Worm (Caenorhabditis elegans) whole organism, L1 larva: Measurements from ENCODE around the gene pod-1.

Experiments used
- C16A3.4 ChIP-seq: fragments of 150-350 bp; optimal IDR thresholded peaks from 2 replicates; lab custom pipeline; 2014; ENCODE audit warnings: missing biosample characterization, missing genetic modification characterization
- C34B4.2 ChIP-seq: sonication (generic microtip); optimal IDR thresholded peaks from 2 replicates; lab custom pipeline; 2017; ENCODE audit warnings: mild to moderate bottlenecking, missing genetic modification characterization, missing compliant biosample characterization
- F16B12.6 ChIP-seq: fragments of 150-350 bp; optimal IDR thresholded peaks from 2 replicates; lab custom pipeline; 2014; ENCODE audit warnings: missing biosample characterization, missing genetic modification characterization
- Y116A8C.19 ChIP-seq: sonication (generic microtip); optimal IDR thresholded peaks from 2 replicates; lab custom pipeline; 2016; ENCODE audit warnings: missing compliant biosample characterization, missing genetic modification characterization, borderline replicate concordance
- aha-1 ChIP-seq: fragments of 150-350 bp; optimal IDR thresholded peaks from 2 replicates; lab custom pipeline; 2014; ENCODE audit warnings: missing biosample characterization, missing genetic modification characterization
- alr-1 ChIP-seq: fragments of 200-800 bp; sonication (Bioruptor generic); optimal IDR thresholded peaks from 2 replicates; lab custom pipeline; 2018; ENCODE audit warnings: borderline replicate concordance, mild to moderate bottlenecking, missing genetic modification characterization, missing compliant biosample characterization
- aly-2 ChIP-seq: fragments of 150-350 bp; optimal IDR thresholded peaks from 2 replicates; lab custom pipeline; 2014; ENCODE audit warnings: missing biosample characterization, missing genetic modification characterization
- ama-1 ChIP-seq: fragments of 150-350 bp; optimal IDR thresholded peaks from 2 replicates; lab custom pipeline; 2014
- blmp-1 ChIP-seq: fragments of 150-350 bp; optimal IDR thresholded peaks from 2 replicates; lab custom pipeline; 2014; ENCODE audit warnings: missing biosample characterization, missing genetic modification characterization
- ceh-63 ChIP-seq: fragments of 200-800 bp; sonication (Bioruptor generic); optimal IDR thresholded peaks from 2 replicates; lab custom pipeline; 2018; ENCODE audit warnings: mild to moderate bottlenecking, missing genetic modification characterization, missing compliant biosample characterization
- ceh-90 ChIP-seq: sonication (generic microtip); optimal IDR thresholded peaks from 2 replicates; lab custom pipeline; 2016; ENCODE audit warnings: missing genetic modification characterization, missing compliant biosample characterization
- dpl-1 ChIP-seq, 3 experiments: fragments of 150-350 bp in 2 of 3; sonication (generic microtip) in 1 of 3; optimal IDR thresholded peaks; 2 replicates each; lab custom pipeline; 2014 to 2017; ENCODE audit warnings: missing biosample characterization in 3 of 3, missing genetic modification characterization in 3 of 3, missing genetic modification reagents in 3 of 3
- efl-1 ChIP-seq, 4 experiments: fragments of 150-350 bp; optimal IDR thresholded peaks in 3 of 4; peaks in 1 of 4; 1 replicate in 1 of 4; 2 replicates in 3 of 4; lab custom pipeline; 2014; ENCODE audit warnings: missing biosample characterization in 2 of 4, missing genetic modification characterization in 2 of 4, missing genetic modification reagents in 2 of 4
- egl-13 ChIP-seq: sonication (generic microtip); optimal IDR thresholded peaks from 2 replicates; lab custom pipeline; 2016; ENCODE audit warnings: missing genotype, missing genetic modification reagents, missing genetic modification characterization, missing compliant biosample characterization
- elt-2 ChIP-seq: sonication (generic microtip); optimal IDR thresholded peaks from 2 replicates; lab custom pipeline; 2016; ENCODE audit warnings: missing genetic modification characterization, mild to moderate bottlenecking, inconsistent platforms, missing compliant biosample characterization, missing genetic modification reagents
- elt-3 ChIP-seq, 6 experiments: fragments of 150-350 bp in 1 of 6; sonication (generic microtip); optimal IDR thresholded peaks; 2 replicates each; lab custom pipeline; 2017 to 2018; ENCODE audit warnings: missing biosample characterization in 6 of 6, missing genetic modification characterization in 6 of 6, inconsistent platforms in 1 of 6
- fkh-10 ChIP-seq: sonication (generic microtip); optimal IDR thresholded peaks from 2 replicates; lab custom pipeline; 2017; ENCODE audit warnings: missing biosample characterization, missing genetic modification reagents, missing genetic modification characterization
- fkh-4 ChIP-seq: sonication (generic microtip); optimal IDR thresholded peaks from 2 replicates; lab custom pipeline; 2016; ENCODE audit warnings: missing compliant biosample characterization, missing genetic modification characterization, borderline replicate concordance
- fkh-8 ChIP-seq: sonication (generic microtip); optimal IDR thresholded peaks from 2 replicates; lab custom pipeline; 2016; ENCODE audit warnings: mild to moderate bottlenecking, missing genetic modification characterization, missing compliant biosample characterization
- fos-1 ChIP-seq: fragments of 150-350 bp; optimal IDR thresholded peaks from 2 replicates; lab custom pipeline; 2014; ENCODE audit warnings: missing biosample characterization, missing genetic modification characterization
- grh-1 ChIP-seq: fragments of 200-800 bp; sonication (Bioruptor generic); IDR thresholded peaks from 2 replicates; pipeline ENCODE4 v1.3.6; 2022; ENCODE audit warnings: missing genetic modification reagents, missing genetic modification characterization, missing compliant biosample characterization
- hlh-4 ChIP-seq: sonication (generic microtip); optimal IDR thresholded peaks from 2 replicates; lab custom pipeline; 2016; ENCODE audit warnings: mild to moderate bottlenecking, missing genetic modification characterization, missing compliant biosample characterization
- hpl-2 ChIP-seq: fragments of 150-350 bp; optimal IDR thresholded peaks from 2 replicates; lab custom pipeline; 2014; ENCODE audit warnings: missing biosample characterization, missing genetic modification reagents, missing genetic modification characterization
- irx-1 ChIP-seq: sonication (generic microtip); optimal IDR thresholded peaks from 2 replicates; lab custom pipeline; 2016; ENCODE audit warnings: missing genetic modification characterization, missing compliant biosample characterization
- lin-14 ChIP-seq: fragments of 200-800 bp; sonication (Bioruptor generic); optimal IDR thresholded peaks from 2 replicates; lab custom pipeline; 2018; ENCODE audit warnings: mild to moderate bottlenecking, missing genetic modification characterization, moderate library complexity, missing compliant biosample characterization
- lin-35 ChIP-seq, 2 experiments: fragments of 150-350 bp; optimal IDR thresholded peaks; 2 replicates each; lab custom pipeline; 2014; ENCODE audit warnings: missing biosample characterization in 2 of 2, missing genetic modification characterization in 2 of 2, missing genetic modification reagents in 2 of 2
- lin-39 ChIP-seq: fragments of 150-350 bp; optimal IDR thresholded peaks from 2 replicates; lab custom pipeline; 2014; ENCODE audit warnings: missing biosample characterization, missing genetic modification reagents, missing genetic modification characterization
- lir-3 ChIP-seq: sonication (generic microtip); optimal IDR thresholded peaks from 2 replicates; lab custom pipeline; 2016; ENCODE audit warnings: mild to moderate bottlenecking, missing genetic modification characterization, moderate library complexity, missing compliant biosample characterization; ENCODE audit not compliant: poor library complexity
- lsy-2 ChIP-seq, 2 experiments: fragments of 150-350 bp; optimal IDR thresholded peaks; 2 replicates each; lab custom pipeline; 2014; ENCODE audit warnings: missing biosample characterization in 2 of 2, missing genetic modification characterization in 2 of 2
- mab-9 ChIP-seq: fragments of 200-800 bp; sonication (Bioruptor generic); IDR thresholded peaks from 2 replicates; pipeline ENCODE4 v1.3.6; 2022; ENCODE audit warnings: missing genetic modification reagents, missing genetic modification characterization, missing compliant biosample characterization
- mdl-1 ChIP-seq, 2 experiments: fragments of 150-350 bp; optimal IDR thresholded peaks; 2 replicates each; lab custom pipeline; 2014 to 2017; ENCODE audit warnings: missing biosample characterization in 2 of 2, missing genetic modification characterization in 2 of 2, inconsistent platforms in 1 of 2
- mef-2 ChIP-seq: fragments of 150-350 bp; optimal IDR thresholded peaks from 2 replicates; lab custom pipeline; 2014; ENCODE audit warnings: missing biosample characterization, missing genetic modification characterization
- nhr-11 ChIP-seq: fragments of 150-350 bp; optimal IDR thresholded peaks from 2 replicates; lab custom pipeline; 2014; ENCODE audit warnings: missing biosample characterization, missing genetic modification characterization
- nhr-19 ChIP-seq: fragments of 200-800 bp; sonication (Bioruptor generic); conservative IDR thresholded peaks from 2 replicates; pipeline ENCODE4 v1.3.6; 2022; ENCODE audit warnings: missing genetic modification characterization, missing compliant biosample characterization
- nhr-20 ChIP-seq: sonication (generic microtip); optimal IDR thresholded peaks from 2 replicates; lab custom pipeline; 2016; ENCODE audit warnings: mild to moderate bottlenecking, missing genetic modification characterization, missing compliant biosample characterization
- nhr-71 ChIP-seq: sonication (generic microtip); optimal IDR thresholded peaks from 2 replicates; lab custom pipeline; 2016; ENCODE audit warnings: mild to moderate bottlenecking, missing genetic modification characterization, moderate library complexity, missing compliant biosample characterization
- nhr-76 ChIP-seq: sonication (generic microtip); optimal IDR thresholded peaks from 2 replicates; lab custom pipeline; 2017; ENCODE audit warnings: missing biosample characterization, missing genetic modification characterization
- nhr-84 ChIP-seq: sonication (generic microtip); optimal IDR thresholded peaks from 2 replicates; lab custom pipeline; 2017; ENCODE audit warnings: missing biosample characterization, missing genetic modification characterization
- nhr-85 ChIP-seq: sonication (generic microtip); peaks from one replicate; lab custom pipeline; 2016; ENCODE audit warnings: missing genetic modification characterization, inconsistent platforms, missing compliant biosample characterization
- pag-3 ChIP-seq: sonication (generic microtip); optimal IDR thresholded peaks from 2 replicates; lab custom pipeline; 2017; ENCODE audit warnings: missing genetic modification characterization, mild to moderate bottlenecking, missing compliant biosample characterization, antibody characterized with exemption, borderline replicate concordance; ENCODE audit not compliant: insufficient read depth
- pax-3 ChIP-seq: fragments of 200-800 bp; sonication (Bioruptor generic); optimal IDR thresholded peaks from 2 replicates; lab custom pipeline; 2018; ENCODE audit warnings: mild to moderate bottlenecking, missing genetic modification characterization, moderate library complexity, missing compliant biosample characterization
- pqm-1 ChIP-seq: sonication (generic microtip); optimal IDR thresholded peaks from 3 replicates; lab custom pipeline; 2017; ENCODE audit warnings: missing biosample characterization, missing genetic modification characterization
- skn-1 ChIP-seq: fragments of 150-350 bp; optimal IDR thresholded peaks from 2 replicates; lab custom pipeline; 2014; ENCODE audit warnings: missing biosample characterization, missing genetic modification characterization
- snpc-4 ChIP-seq: fragments of 150-350 bp; optimal IDR thresholded peaks from 2 replicates; lab custom pipeline; 2014; ENCODE audit warnings: missing biosample characterization, missing genetic modification characterization
- snu-23 ChIP-seq: sonication (generic microtip); optimal IDR thresholded peaks from 2 replicates; lab custom pipeline; 2016; ENCODE audit warnings: missing genetic modification characterization, missing compliant biosample characterization
- swsn-7 ChIP-seq: sonication (generic microtip); optimal IDR thresholded peaks from 2 replicates; lab custom pipeline; 2016; ENCODE audit warnings: missing genetic modification characterization, missing compliant biosample characterization
- tbx-2 ChIP-seq: sonication (generic microtip); optimal IDR thresholded peaks from 2 replicates; lab custom pipeline; 2016; ENCODE audit warnings: missing genetic modification characterization, missing compliant biosample characterization
- tlp-1 ChIP-seq: fragments of 150-350 bp; optimal IDR thresholded peaks from 2 replicates; lab custom pipeline; 2014; ENCODE audit warnings: missing biosample characterization, missing genetic modification characterization
- unc-30 ChIP-seq: sonication (generic microtip); optimal IDR thresholded peaks from 2 replicates; lab custom pipeline; 2017; ENCODE audit warnings: missing biosample characterization, missing genetic modification characterization
- unc-62 ChIP-seq: fragments of 150-350 bp; optimal IDR thresholded peaks from 2 replicates; lab custom pipeline; 2014; ENCODE audit warnings: missing biosample characterization, missing genetic modification reagents, missing genetic modification characterization
- vab-15 ChIP-seq: sonication (generic microtip); optimal IDR thresholded peaks from 2 replicates; lab custom pipeline; 2017; ENCODE audit warnings: missing genotype, mild to moderate bottlenecking, missing genetic modification characterization, missing compliant biosample characterization
- xbp-1 ChIP-seq: sonication (generic microtip); optimal IDR thresholded peaks from 2 replicates; lab custom pipeline; 2016; ENCODE audit warnings: missing genetic modification characterization, missing compliant biosample characterization
- ztf-11 ChIP-seq, 2 experiments: sonication (generic microtip); optimal IDR thresholded peaks; 2 replicates each; lab custom pipeline; 2016 to 2017; ENCODE audit warnings: missing genetic modification characterization in 2 of 2, missing biosample characterization in 1 of 2, missing compliant biosample characterization in 1 of 2
- ztf-4 ChIP-seq: fragments of 150-350 bp; optimal IDR thresholded peaks from 2 replicates; lab custom pipeline; 2014; ENCODE audit warnings: missing biosample characterization, missing genetic modification characterization

The pod-1 gene

DNA sequence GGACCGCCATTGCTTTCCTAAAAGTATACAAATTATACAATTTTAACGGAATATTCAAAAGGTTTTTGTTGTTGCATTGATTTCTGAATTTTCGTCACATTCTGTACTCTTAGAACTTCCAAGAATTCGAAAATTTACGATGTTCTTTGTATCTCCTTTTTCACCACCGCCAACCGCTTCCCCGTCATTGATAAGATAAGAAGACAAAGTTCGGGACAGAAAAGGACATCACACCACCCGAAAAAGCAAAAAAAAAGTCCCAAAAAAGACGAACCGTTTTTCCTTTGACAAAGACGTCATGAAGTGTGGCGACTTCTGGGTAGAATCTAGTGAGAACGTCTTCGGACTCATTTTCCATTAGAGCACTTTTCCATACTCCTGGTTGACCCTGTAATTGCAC is 18.5 kb upstream of the pod-1 start:
- TF ChIP-seq aha-1 (tag; lab: Kevin White, UChicago) (no peak), elt-2 (peak; percentile 17), snpc-4 (no peak), unc-30 (tag; lab: Kevin White, UChicago) (no peak), lin-35 (GFP tag; optimal IDR thresholded peaks at IDR 0.05; lab: Kevin White, UChicago) (peak in 1 of 2 experiments; percentile 27), ceh-63 (GFP tag; lab: Kevin White, UChicago) (no peak), fos-1 (tag; lab: Kevin White, UChicago) (no peak), dpl-1 (GFP tag; optimal IDR thresholded peaks at IDR 0.05; lab: Kevin White, UChicago) (peak in 1 of 3 experiments; percentile 14), skn-1 (tag; lab: Kevin White, UChicago) (no peak), blmp-1 (tag; lab: Kevin White, UChicago) (peak; percentile 8), snu-23 (GFP tag; lab: Kevin White, UChicago) (no peak), lin-39 (tag; lab: Kevin White, UChicago) (no peak), nhr-84 (tag; lab: Kevin White, UChicago) (no peak), lin-14 (GFP tag; lab: Kevin White, UChicago) (peak; percentile 24), lsy-2 (tag; optimal IDR thresholded peaks at IDR 0.05; lab: Kevin White, UChicago) (no peak), nhr-11 (tag; lab: Kevin White, UChicago) (no peak), ama-1 (lab: Kevin White, UChicago) (no peak), nhr-71 (tag; lab: Kevin White, UChicago) (peak; percentile 13), F16B12.6 (tag; lab: Kevin White, UChicago) (no peak), swsn-7 (tag; lab: Kevin White, UChicago) (no peak), C16A3.4 (tag; lab: Kevin White, UChicago) (no peak), mef-2 (no peak), pag-3 (no peak), mab-9 (no peak), efl-1 (optimal IDR thresholded peaks at IDR 0.05; lab: Kevin White, UChicago) (no peak), efl-1 (GFP tag; optimal IDR thresholded peaks at IDR 0.05 in 1 of 2; lab: Kevin White, UChicago) (peak in 1 of 2 experiments; percentile 66), nhr-19 (GFP tag; lab: Robert Waterston, UW) (no peak), nhr-85 (peak; percentile 58), xbp-1 (tag; lab: Kevin White, UChicago) (no peak), pqm-1 (tag; lab: Kevin White, UChicago) (no peak), tlp-1 (tag; lab: Kevin White, UChicago) (no peak), vab-15 (tag; lab: Kevin White, UChicago) (no peak), fkh-8 (no peak), fkh-10 (no peak), Y116A8C.19 (tag; lab: Kevin White, UChicago) (no peak), nhr-76 (no peak), ceh-90 (no peak), alr-1 (tag; lab: Kevin White, UChicago) (no peak), fkh-4 (tag; lab: Kevin White, UChicago) (no peak), elt-3 (tag; optimal IDR thresholded peaks at IDR 0.05; lab: Kevin White, UChicago) (peak; percentile 0 to 88 (median 52)), lir-3 (tag; lab: Kevin White, UChicago) (no peak), C34B4.2 (tag; lab: Kevin White, UChicago) (no peak), unc-62 (GFP tag; lab: Kevin White, UChicago) (no peak), irx-1 (tag; lab: Kevin White, UChicago) (no peak), hpl-2 (no peak), ztf-4 (tag; lab: Kevin White, UChicago) (no peak), egl-13 (tag; lab: Kevin White, UChicago) (no peak), pax-3 (tag; lab: Kevin White, UChicago) (no peak), mdl-1 (tag; optimal IDR thresholded peaks at IDR 0.05; lab: Kevin White, UChicago) (no peak), nhr-20 (tag; lab: Kevin White, UChicago) (peak; percentile 0), tbx-2 (tag; lab: Kevin White, UChicago) (no peak), aly-2 (no peak), grh-1 (no peak), ztf-11 (tag; optimal IDR thresholded peaks at IDR 0.05; lab: Kevin White, UChicago) (no peak), hlh-4 (tag; lab: Kevin White, UChicago) (no peak)
